Worm (Caenorhabditis elegans) whole organism, L4/young adult: ENCODE data around the gene str-264.

Source experiments
- W03F9.2 ChIP-seq: fragments of 150-350 bp; optimal IDR thresholded peaks from 2 replicates; lab custom pipeline; 2014; ENCODE audit warnings: missing biosample characterization, missing genetic modification characterization
- dao-5 ChIP-seq: sonication (generic microtip); optimal IDR thresholded peaks from 2 replicates; lab custom pipeline; 2016; ENCODE audit warnings: missing genotype, missing genetic modification characterization, moderate library complexity, missing compliant biosample characterization
- him-1 ChIP-seq: sonication (generic microtip); optimal IDR thresholded peaks from 2 replicates; lab custom pipeline; 2016; ENCODE audit warnings: missing genotype, missing genetic modification reagents, missing genetic modification characterization, missing compliant biosample characterization

Gene str-264

DNA sequence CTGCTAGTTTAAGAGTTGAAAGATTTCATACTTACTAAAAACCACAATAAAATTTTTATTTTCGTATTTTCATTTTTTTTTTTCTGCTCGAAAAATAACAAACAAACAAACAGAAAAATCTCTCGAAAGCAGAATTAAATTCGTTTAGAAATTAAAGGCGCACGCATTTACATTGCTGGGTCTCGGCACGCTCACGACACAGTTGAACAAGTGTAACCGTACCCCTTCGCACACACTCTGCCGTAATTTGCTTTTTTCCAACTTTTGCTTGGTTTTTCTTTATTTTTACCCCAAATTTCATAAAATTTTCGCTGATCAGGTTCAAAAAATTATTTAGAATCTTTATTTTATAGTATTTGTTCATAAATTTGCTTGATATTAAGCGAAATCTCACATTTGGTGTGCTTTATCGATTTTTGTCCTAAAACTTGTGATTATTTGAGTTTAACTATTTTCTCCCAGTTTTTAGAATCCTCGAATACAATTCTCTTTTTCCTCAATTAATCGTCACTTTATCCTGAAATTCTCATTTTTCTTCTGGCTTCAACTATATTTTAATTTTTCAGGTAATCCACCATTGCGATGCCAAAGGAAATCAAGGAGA lies 19.3 kb upstream of the str-264 start, which contains the start of gene rpl-38:
rpl-38 (plus strand) TSS at position 554 of the 604 bp plus-strand sequence.
- TF ChIP-seq dao-5 (tag; lab: Kevin White, UChicago) (no peak), W03F9.2 (tag; lab: Kevin White, UChicago) (no peak), him-1 (tag; lab: Kevin White, UChicago) (peak; percentile 55)

DNA sequence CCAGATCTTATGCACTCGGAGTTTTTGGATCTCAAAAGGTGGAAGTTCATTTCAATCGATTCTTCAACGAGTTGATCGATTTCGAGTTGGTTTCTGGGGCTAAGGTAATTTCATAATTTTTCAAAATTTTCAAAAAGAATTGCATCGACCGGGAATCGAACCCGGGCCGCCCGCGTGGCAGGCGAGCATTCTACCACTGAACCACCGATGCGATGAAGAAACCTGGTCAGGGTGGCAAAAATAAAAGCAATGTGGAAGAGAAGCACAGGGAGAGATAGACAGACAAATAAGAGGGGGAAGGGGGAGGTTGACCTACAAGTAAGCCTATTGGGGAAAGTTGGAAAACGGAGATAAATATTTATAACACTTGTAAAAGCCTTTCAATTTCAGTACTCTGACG lies 12.7 kb upstream of the str-264 start:
- no peak for TF ChIP-seq him-1 (tag; lab: Kevin White, UChicago)
- TF ChIP-seq dao-5 (tag; lab: Kevin White, UChicago) = peak; percentile 5

DNA sequence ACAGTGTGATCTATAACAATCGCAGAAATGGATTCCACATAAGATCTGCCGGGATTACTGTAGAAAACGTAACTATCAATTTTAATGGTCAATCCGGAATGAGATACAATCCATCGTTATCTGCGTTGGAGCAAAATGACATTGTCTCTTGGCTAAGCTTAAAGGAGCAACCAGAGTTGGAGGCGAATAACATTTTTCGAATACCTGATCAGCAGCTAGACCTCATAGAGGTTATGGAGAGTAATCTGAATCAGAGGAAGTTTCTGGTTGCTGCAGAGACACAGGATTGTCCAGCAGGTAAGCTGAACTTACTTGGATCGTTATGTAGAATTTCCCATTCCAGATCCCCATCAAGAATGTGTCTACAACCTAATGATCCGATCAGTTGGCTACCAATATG lies 11.2 kb upstream of the str-264 start:
- TF ChIP-seq W03F9.2 (tag; lab: Kevin White, UChicago) = no peak
- TF ChIP-seq dao-5 (tag; lab: Kevin White, UChicago) = no peak
- no peak for TF ChIP-seq him-1 (tag; lab: Kevin White, UChicago)

DNA sequence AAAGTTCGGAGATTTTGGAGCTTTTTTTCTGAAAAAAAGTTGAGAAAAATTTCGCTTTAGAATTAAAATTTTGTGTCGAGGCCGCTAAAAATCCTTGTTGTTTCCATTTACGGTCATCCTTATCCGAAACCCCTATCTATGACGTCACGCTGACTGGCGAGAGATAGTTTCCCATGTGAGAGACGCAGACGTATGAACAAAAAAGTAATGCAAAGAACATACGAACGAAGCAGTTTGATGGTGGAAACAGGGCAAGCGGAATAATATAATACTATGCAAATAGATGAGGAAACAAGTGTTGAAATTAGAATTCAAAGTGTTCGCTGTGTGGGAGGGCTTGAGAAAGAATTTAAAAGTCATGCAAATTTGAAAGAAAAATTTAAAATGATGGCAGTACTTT lies 6.7 kb upstream of the str-264 start:
- TF ChIP-seq dao-5 (tag; lab: Kevin White, UChicago) = no peak
- no peak for TF ChIP-seq W03F9.2 (tag; lab: Kevin White, UChicago)
- no peak for TF ChIP-seq him-1 (tag; lab: Kevin White, UChicago)

DNA sequence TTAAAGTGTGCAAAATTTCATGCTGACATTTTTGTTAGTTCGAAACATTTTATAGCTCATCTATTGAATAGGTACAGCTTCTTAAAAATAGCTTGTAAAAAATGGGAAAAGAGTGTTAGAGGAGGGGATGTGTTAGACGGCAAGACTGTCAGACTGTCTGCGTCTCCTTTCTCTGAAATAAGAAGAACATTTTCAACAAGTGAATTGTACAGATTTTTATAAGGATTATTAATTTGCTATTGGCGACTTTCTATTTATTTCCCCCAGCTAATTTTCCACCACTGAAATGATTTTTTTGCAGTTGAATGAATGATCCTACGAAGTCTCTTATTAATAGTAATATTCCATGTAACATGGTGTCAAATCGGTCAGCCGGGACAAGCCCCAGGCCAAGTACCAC lies 6.0 kb upstream of the str-264 start, which contains the start of gene C06B8.7:
C06B8.7 (plus strand) TSS at position 301 of the 400 bp plus-strand sequence.
- TF ChIP-seq him-1 (tag; lab: Kevin White, UChicago) = no peak
- no peak for TF ChIP-seq W03F9.2 (tag; lab: Kevin White, UChicago)
- TF ChIP-seq dao-5 (tag; lab: Kevin White, UChicago) = no peak

DNA sequence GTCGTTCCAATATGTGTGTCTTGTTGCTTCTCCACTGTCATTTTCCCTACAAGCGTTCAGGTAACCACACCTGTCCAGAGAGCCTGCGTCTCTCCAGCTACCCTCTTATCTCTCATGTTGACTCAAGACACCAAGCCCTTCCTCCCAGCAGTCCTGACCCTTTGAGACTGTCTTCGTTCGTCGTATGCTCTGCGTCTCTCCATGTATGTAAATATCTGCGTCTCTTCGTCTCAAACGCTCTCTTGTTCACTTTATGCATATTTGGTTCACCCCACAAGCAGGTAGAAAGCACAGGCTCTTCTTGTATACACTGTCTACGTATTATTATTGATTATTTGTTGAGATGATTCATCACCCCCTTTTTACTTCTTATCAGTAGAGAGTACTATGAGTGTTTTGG lies 5.3 kb upstream of the str-264 start:
- TF ChIP-seq W03F9.2 (tag; lab: Kevin White, UChicago) (no peak), him-1 (tag; lab: Kevin White, UChicago) (no peak), dao-5 (tag; lab: Kevin White, UChicago) (no peak)

DNA sequence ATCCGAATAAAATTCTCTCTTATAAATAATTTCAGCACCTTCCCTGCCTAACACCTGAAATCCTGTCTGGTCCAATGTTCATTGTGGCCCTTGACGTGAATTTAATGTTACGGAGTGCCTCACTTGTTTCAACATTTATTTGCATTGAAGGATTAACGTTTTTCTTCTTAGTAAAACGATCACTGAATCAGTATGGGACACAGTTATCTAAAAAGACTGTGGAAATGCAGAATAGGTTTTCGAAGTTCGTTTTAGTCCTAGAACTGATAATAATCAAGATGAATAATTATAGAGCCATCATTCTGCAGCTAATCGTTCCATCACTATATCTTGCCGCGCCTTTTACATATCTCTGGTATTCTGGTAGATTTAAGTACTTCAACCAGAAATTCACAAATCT lies 2.8 kb upstream of the str-264 start, which contains the start of gene srh-219:
srh-219 (plus strand) TSS at position 301 of the 400 bp plus-strand sequence.
- TF ChIP-seq dao-5 (tag; lab: Kevin White, UChicago) (no peak), him-1 (tag; lab: Kevin White, UChicago) (no peak), W03F9.2 (tag; lab: Kevin White, UChicago) (no peak)

DNA sequence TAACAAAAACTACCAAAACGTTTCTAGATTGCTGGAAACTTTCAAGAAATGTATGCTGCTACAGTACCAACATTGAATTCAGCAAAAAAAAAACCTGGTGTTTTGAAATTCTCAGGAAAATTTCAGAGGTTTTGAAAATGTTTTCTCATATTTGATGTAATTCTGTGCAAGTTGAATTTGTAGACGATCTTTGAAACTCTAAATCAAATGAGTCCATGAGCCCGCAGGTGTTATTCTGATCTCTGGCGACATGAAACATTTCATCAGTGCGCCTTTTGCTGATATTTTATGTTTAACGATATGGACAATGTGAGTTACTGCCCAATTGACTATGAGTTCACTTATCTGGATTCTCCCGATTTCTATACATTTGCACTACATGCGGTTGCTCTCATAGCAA lies 1.3 kb upstream of the str-264 start, which contains the start of gene srh-218:
srh-218 (plus strand) TSS at position 301 of the 400 bp plus-strand sequence.
- TF ChIP-seq dao-5 (tag; lab: Kevin White, UChicago) (no peak), him-1 (tag; lab: Kevin White, UChicago) (no peak), W03F9.2 (tag; lab: Kevin White, UChicago) (no peak)

DNA sequence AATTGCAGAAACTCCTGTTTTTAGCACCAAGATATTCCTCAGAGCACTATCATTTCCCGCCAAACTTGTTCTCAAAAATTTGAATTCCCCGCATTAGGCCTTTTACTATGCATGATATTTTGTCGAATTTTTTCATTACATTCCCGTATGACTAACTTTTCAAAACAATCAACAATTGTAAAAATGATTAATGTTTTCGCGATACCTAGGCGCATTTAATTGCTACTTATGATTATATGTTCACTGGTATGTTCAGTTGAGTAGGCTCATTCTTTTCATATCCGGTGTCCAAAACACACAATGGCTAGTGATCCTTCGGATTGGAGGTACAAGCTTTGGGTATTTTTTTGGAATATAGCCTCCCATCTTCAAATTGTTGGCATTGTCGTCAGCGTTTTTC lies 4.7 kb downstream of the str-264 start, which contains the start of gene srw-21:
srw-21 (plus strand) TSS at position 301 of the 400 bp plus-strand sequence.
- TF ChIP-seq dao-5 (tag; lab: Kevin White, UChicago) = no peak
- TF ChIP-seq W03F9.2 (tag; lab: Kevin White, UChicago) = no peak
- no peak for TF ChIP-seq him-1 (tag; lab: Kevin White, UChicago)

DNA sequence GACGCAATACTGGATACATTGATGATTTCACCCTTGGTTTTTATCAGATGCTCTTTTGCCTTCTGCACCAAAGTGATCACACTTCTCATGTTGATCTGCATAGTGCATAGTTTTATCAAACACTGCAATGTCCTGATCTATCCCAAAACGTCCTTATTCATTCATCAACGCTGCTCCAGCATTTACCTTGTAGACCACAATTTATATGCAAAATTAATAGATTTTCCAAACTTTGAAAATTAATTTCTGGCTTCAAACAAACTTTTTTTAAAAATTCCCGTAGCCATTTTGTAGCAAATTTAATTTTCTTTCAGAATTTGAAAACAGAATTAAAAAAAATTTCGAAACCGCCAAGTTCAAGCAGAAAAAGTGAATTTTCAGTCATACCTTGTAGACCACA lies 7.9 kb downstream of the str-264 start, which contains the start of gene C06B8.3:
C06B8.3 (minus strand) TSS at position 101 of the 400 bp plus-strand sequence.
- TF ChIP-seq him-1 (tag; lab: Kevin White, UChicago) (no peak), dao-5 (tag; lab: Kevin White, UChicago) (no peak), W03F9.2 (tag; lab: Kevin White, UChicago) (no peak)

DNA sequence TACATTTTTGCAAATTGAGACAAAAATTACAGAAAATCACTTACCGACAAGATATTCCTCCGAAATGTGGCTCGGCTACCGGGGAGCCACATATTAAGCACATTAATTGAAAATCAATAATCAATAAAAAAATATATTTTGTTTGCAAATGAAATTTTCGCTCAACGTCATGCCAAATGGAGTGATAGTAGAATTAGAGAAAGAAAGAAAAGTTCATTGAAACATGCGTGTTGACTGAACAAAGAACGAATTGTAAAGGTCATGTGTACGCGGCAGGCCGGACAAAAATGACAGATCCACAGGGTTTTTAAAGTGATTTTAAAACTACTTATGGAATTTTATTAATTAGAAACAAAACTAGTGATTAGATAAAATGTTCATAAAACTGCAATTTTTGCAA lies 8.9 kb downstream of the str-264 start:
- no peak for TF ChIP-seq him-1 (tag; lab: Kevin White, UChicago)
- TF ChIP-seq dao-5 (tag; lab: Kevin White, UChicago) = no peak
- no peak for TF ChIP-seq W03F9.2 (tag; lab: Kevin White, UChicago)

DNA sequence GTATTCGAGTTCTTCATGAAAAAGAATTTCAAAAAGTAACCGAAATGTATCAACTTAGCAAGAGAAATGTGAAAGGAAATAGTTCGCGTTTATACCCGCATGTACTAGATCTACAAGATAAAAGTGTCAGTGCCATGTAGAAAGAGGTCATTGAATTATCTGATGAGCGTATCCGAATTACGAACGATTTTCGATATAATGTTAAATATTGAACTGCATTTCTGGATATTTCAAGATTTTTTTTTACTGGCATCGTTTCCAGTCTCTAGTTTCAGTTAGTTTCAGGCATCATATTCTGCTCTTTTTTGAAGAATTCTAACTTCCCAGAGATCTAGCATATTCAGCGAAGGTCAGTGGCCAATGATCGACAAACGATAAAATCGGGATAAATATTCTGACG lies 11.0 kb downstream of the str-264 start, which contains the start of gene nhr-150:
nhr-150 (minus strand) TSS at position 92 of the 400 bp plus-strand sequence.
- TF ChIP-seq W03F9.2 (tag; lab: Kevin White, UChicago) (no peak), him-1 (tag; lab: Kevin White, UChicago) (no peak)

DNA sequence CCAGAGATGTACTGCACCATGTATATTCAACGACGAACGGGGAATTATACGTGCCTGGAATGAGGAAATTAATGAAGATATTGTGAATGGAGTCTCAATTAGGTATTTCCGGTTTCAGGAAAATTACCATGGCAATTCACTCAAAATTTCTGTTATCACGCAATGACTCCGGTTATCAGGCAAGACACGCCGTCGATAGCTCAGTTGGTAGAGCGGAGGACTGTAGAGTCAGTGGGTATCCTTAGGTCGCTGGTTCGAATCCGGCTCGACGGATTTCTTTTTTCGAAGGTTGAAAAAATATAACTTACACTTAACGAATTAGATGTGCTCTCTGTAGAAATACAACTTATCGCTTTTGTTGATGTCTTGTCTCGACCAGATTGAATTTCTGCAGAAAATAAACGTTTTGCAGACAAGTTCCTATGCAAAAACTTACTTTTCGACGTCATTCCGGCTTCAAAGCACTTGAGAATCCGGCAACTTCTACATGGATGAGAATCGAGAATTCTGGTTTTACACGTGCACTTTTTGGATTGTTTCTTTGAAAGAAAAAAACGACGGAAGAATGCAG lies 11.8 kb downstream of the str-264 start:
- TF ChIP-seq him-1 (tag; lab: Kevin White, UChicago) (no peak), dao-5 (tag; lab: Kevin White, UChicago) (no peak), W03F9.2 (tag; lab: Kevin White, UChicago) (no peak)
